Worm (Caenorhabditis elegans): ENCODE data around the gene mes-2.

The mes-2 gene

DNA sequence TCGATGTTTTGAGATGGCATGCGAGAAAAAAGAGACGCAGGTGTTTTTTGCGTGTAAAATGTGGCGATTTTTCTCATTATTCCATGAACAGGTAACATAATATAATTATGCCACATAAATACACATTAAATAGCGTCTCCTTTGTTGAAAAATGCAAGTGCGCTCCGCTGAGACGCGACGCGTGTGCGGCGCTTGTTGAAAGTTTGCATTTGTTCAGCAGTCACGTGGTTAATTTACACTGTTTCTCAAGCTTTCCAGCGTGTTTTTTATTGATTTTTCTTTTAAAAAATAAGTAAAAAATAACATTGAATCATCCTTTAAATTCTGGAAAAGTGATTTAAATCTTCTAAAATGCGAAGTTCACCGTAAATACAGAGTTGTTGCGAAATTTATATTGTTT lies 15.8 kb downstream of the mes-2 start (continued):
- TF ChIP-seq F33H1.4 (GFP tag; IDR thresholded peaks at IDR 0.05) (peak; percentile 34; the same call in 1 of the 2 replicates), K12H6.12 (tag; optimal IDR thresholded peaks at IDR 0.05) (peak; percentile 58), die-1 (tag; optimal IDR thresholded peaks at IDR 0.05) (no peak), somi-1 (GFP tag; optimal IDR thresholded peaks at IDR 0.05) (no peak), B0336.3 (GFP tag; IDR thresholded peaks at IDR 0.05) (0 out of 2 replicates have a peak, but pooled peaks have one; percentile 26), lsy-27 (tag; optimal IDR thresholded peaks at IDR 0.05; ENCODE audit: borderline replicate concordance, insufficient read depth) (no peak), F22D6.2 (tag; optimal IDR thresholded peaks at IDR 0.05) (no peak), dox-1 (GFP tag; IDR thresholded peaks at IDR 0.05) (peak; percentile 36; the same call in 1 of the 2 replicates), tbp1 (GFP tag; optimal IDR thresholded peaks at IDR 0.05) (peak; percentile 3), bed-2 (GFP tag; IDR thresholded peaks at IDR 0.05) (no peak), nhr-179 (tag; optimal IDR thresholded peaks at IDR 0.05) (no peak), hrde-1 (tag; optimal IDR thresholded peaks at IDR 0.05; ENCODE audit: borderline replicate concordance) (no peak), ZK185.1 (tag; optimal IDR thresholded peaks at IDR 0.05; ENCODE audit: poor library complexity, severe bottlenecking) (peak; percentile 60), lin-54 (GFP tag; optimal IDR thresholded peaks at IDR 0.05) (peak; percentile 68), dpl-1 (GFP tag; optimal IDR thresholded peaks at IDR 0.05) (peak; percentile 41), F57C9.4 (tag; optimal IDR thresholded peaks at IDR 0.05) (no peak), egrh-3 (GFP tag; IDR thresholded peaks at IDR 0.05) (no peak), C06A6.2 (GFP tag; conservative IDR thresholded peaks at IDR 0.05) (no peak), athp-1 (tag; optimal IDR thresholded peaks at IDR 0.05) (no peak), hlh-12 (tag; optimal IDR thresholded peaks at IDR 0.05) (no peak), F55B11.4 (tag; optimal IDR thresholded peaks at IDR 0.05; ENCODE audit: borderline replicate concordance, insufficient read depth) (no peak), aptf-2 (GFP tag; conservative IDR thresholded peaks at IDR 0.05) (no peak), ztf-26 (tag; optimal IDR thresholded peaks at IDR 0.05) (peak; percentile 73), B0261.1 (tag; optimal IDR thresholded peaks at IDR 0.05) (no peak), ztf-22 (GFP tag; optimal IDR thresholded peaks at IDR 0.05) (no peak), F10E7.11 (tag; optimal IDR thresholded peaks at IDR 0.05) (no peak), F49E8.2 (tag; optimal IDR thresholded peaks at IDR 0.05; ENCODE audit: insufficient read depth) (no peak), ceh-40 (GFP tag; IDR thresholded peaks at IDR 0.05) (no peak), mel-28 (tag; optimal IDR thresholded peaks at IDR 0.05; ENCODE audit: borderline replicate concordance) (no peak), egl-44 (GFP tag; IDR thresholded peaks at IDR 0.05) (no peak), egl-18 (GFP tag; IDR thresholded peaks at IDR 0.05) (no peak), unc-130 (GFP tag; optimal IDR thresholded peaks at IDR 0.05) (no peak), him-1 (tag; optimal IDR thresholded peaks at IDR 0.05) (no peak), Y53F4B.3 (GFP tag; IDR thresholded peaks at IDR 0.05) (no peak), rec-8 (tag; optimal IDR thresholded peaks at IDR 0.05) (no peak), xnd-1 (tag; optimal IDR thresholded peaks at IDR 0.05) (no peak), let-526 (GFP tag; IDR thresholded peaks at IDR 0.05) (no peak), pha-4 (tag; optimal IDR thresholded peaks at IDR 0.05) (no peak), C17E4.6 (GFP tag; IDR thresholded peaks at IDR 0.05) (no peak), ceh-58 (GFP tag; IDR thresholded peaks at IDR 0.05) (no peak), D2030.7 (GFP tag; IDR thresholded peaks at IDR 0.05) (no peak), cebp-1 (GFP tag; IDR thresholded peaks at IDR 0.05) (peak; percentile 29; the same call in 1 of the 2 replicates), cebp-1 (tag; optimal IDR thresholded peaks at IDR 0.05) (peak; percentile 84), nhr-90 (tag; optimal IDR thresholded peaks at IDR 0.05) (no peak), rcor-1 (GFP tag; IDR thresholded peaks at IDR 0.05) (no peak), dpff-1 (tag; optimal IDR thresholded peaks at IDR 0.05) (no peak), K11D2.4 (GFP tag; IDR thresholded peaks at IDR 0.05) (0 out of 2 replicates have a peak, but pooled peaks have one; percentile 32), ekl-4 (GFP tag; IDR thresholded peaks at IDR 0.05) (peak; percentile 83), T26A5.8 (tag; optimal IDR thresholded peaks at IDR 0.05) (no peak)
